Worm (Caenorhabditis elegans): Measurements from ENCODE around the gene Y49E10.30.

The Y49E10.30 gene

DNA sequence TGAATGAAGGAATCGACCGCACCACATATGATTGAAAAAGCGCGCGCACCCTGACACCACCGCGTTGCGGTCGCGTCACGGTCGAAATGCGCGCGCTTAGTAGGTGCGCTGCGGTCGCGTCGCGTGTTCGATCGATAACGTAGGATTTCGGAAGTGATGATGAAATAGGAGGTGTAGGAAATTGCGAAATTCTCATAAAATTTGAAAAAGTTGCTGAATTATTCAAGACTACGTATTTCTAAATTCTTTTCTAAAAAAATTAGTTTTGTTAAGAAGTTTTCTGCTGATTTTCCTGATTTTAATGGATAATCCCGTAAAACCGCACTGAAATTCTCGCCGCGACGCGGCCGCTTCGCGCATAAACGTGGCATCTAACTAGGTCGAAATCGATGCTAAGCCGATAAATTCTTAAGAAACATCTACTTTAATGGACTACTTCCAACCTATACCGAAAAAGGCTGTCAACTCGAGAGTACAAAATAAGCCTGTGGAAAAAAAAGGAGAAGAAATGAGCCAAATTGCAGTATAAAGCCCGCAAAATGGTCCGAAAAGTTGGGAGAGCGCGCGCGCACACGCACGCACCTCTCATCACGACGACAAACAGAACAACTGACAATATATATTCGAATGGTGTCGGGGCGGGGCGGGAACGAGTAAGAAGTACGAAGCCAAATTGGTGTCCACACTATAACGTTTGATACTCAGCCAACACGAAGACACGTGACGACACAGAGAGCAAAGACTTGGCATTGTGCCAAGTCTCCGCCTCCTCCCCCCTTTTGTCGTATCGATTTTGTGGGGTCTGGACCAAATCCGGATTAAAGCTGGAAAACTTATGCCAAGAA lies 18.0 kb upstream of the Y49E10.30 start, which contains the start of gene his-72 (continued):
- no peak for TF ChIP-seq aly-2 (tag; optimal IDR thresholded peaks at IDR 0.05)
- no peak for TF ChIP-seq skn-1 (tag; optimal IDR thresholded peaks at IDR 0.05)
- TF ChIP-seq dpl-1 (GFP tag; optimal IDR thresholded peaks at IDR 0.05) = peak; percentile 21
- no peak for TF ChIP-seq egl-27 (tag; optimal IDR thresholded peaks at IDR 0.05)
- TF ChIP-seq duxl-1 (tag; optimal IDR thresholded peaks at IDR 0.05; ENCODE audit: poor library complexity) = no peak
- TF ChIP-seq dmd-6 (GFP tag; IDR thresholded peaks at IDR 0.05) = peak; percentile 44; the same call in 1 of the 2 replicates
- TF ChIP-seq zag-1 (tag; optimal IDR thresholded peaks at IDR 0.05) = no peak
- TF ChIP-seq daf-19 (GFP tag; conservative IDR thresholded peaks at IDR 0.05) = no peak
- TF ChIP-seq zfp-2 (tag; optimal IDR thresholded peaks at IDR 0.05) = no peak
- TF ChIP-seq lir-3 (tag; optimal IDR thresholded peaks at IDR 0.05) = no peak
- peak; percentile 81 for TF ChIP-seq aha-1 (tag)
- no peak for TF ChIP-seq fkh-10 (GFP tag; optimal IDR thresholded peaks at IDR 0.05)
- no peak for TF ChIP-seq Y105C5A.15 (GFP tag; IDR thresholded peaks at IDR 0.05)
- TF ChIP-seq nhr-6 (tag; optimal IDR thresholded peaks at IDR 0.05) = no peak
- 0 out of 2 replicates have a peak, but pooled peaks have one; percentile 2 for TF ChIP-seq arid-1 (GFP tag; conservative IDR thresholded peaks at IDR 0.05)
- peak; percentile 21 for TF ChIP-seq nhr-11 (tag; optimal IDR thresholded peaks at IDR 0.05)
- no peak for TF ChIP-seq daf-8 (GFP tag; IDR thresholded peaks at IDR 0.05)
- TF ChIP-seq ceh-44 (GFP tag; IDR thresholded peaks at IDR 0.05) = no peak
- TF ChIP-seq Y5F2A.4 (GFP tag; optimal IDR thresholded peaks at IDR 0.05) = no peak
- no peak for TF ChIP-seq gei-8 (GFP tag; optimal IDR thresholded peaks at IDR 0.05)
- no peak for TF ChIP-seq daf-12 (tag; optimal IDR thresholded peaks at IDR 0.05)
- no peak for TF ChIP-seq F26F4.8 (GFP tag; conservative IDR thresholded peaks at IDR 0.05)
- TF ChIP-seq ctbp-1 (GFP tag; IDR thresholded peaks at IDR 0.05) = 0 out of 2 replicates have a peak, but pooled peaks have one; percentile 15
- no peak for TF ChIP-seq nhr-42 (GFP tag; IDR thresholded peaks at IDR 0.05)
- no peak for TF ChIP-seq dmd-8 (GFP tag; IDR thresholded peaks at IDR 0.05)
- no peak for TF ChIP-seq nhr-28 (tag; optimal IDR thresholded peaks at IDR 0.05)
- peak; percentile 5 to 6 for TF ChIP-seq mdl-1 (tag; optimal IDR thresholded peaks at IDR 0.05)
- peak; percentile 20 for TF ChIP-seq lin-13 (GFP tag; optimal IDR thresholded peaks at IDR 0.05)
- no peak for TF ChIP-seq zip-2 (tag; optimal IDR thresholded peaks at IDR 0.05)
- TF ChIP-seq cey-2 (tag; optimal IDR thresholded peaks at IDR 0.05; ENCODE audit: borderline replicate concordance, insufficient read depth) = no peak
- no peak for TF ChIP-seq ceh-62 (tag; optimal IDR thresholded peaks at IDR 0.05)
- no peak for TF ChIP-seq zip-11 (GFP tag; IDR thresholded peaks at IDR 0.05)
- TF ChIP-seq ama-1 (optimal IDR thresholded peaks at IDR 0.05) = peak; percentile 89
- no peak for TF ChIP-seq attf-4 (tag; optimal IDR thresholded peaks at IDR 0.05)
- TF ChIP-seq lin-15B (tag; optimal IDR thresholded peaks at IDR 0.05) = no peak
- TF ChIP-seq ZK546.5 (tag; optimal IDR thresholded peaks at IDR 0.05) = no peak
- TF ChIP-seq mxl-2 (GFP tag; conservative IDR thresholded peaks at IDR 0.05) = no peak
- TF ChIP-seq ceh-32 (tag; optimal IDR thresholded peaks at IDR 0.05; ENCODE audit: poor library complexity) = no peak
- no peak for TF ChIP-seq ZK337.2 (GFP tag; IDR thresholded peaks at IDR 0.05)
- no peak for TF ChIP-seq lim-7 (GFP tag; IDR thresholded peaks at IDR 0.05)
- no peak for TF ChIP-seq hif-1 (tag; optimal IDR thresholded peaks at IDR 0.05)
- no peak for TF ChIP-seq set-16 (GFP tag; IDR thresholded peaks at IDR 0.05)
- TF ChIP-seq lin-39 (tag; optimal IDR thresholded peaks at IDR 0.05) = no peak
- TF ChIP-seq unc-39 (tag; optimal IDR thresholded peaks at IDR 0.05) = no peak
- no peak for TF ChIP-seq pqm-1 (tag; optimal IDR thresholded peaks at IDR 0.05)
- TF ChIP-seq lin-1 (GFP tag; IDR thresholded peaks at IDR 0.05) = no peak
- no peak for TF ChIP-seq ceh-28 (tag; optimal IDR thresholded peaks at IDR 0.05)
- no peak for TF ChIP-seq F44E2.7 (GFP tag; IDR thresholded peaks at IDR 0.05)
- peak; percentile 46; the same call in 1 of the 2 replicates for TF ChIP-seq hmg-1.1 (GFP tag; IDR thresholded peaks at IDR 0.05)
- peak; percentile 33 for TF ChIP-seq hlh-11 (tag; optimal IDR thresholded peaks at IDR 0.05)
- peak; percentile 80 for TF ChIP-seq mep-1 (tag; optimal IDR thresholded peaks at IDR 0.05)

Measured in whole organism, L4 larva.